Fruit fly (Drosophila melanogaster): ENCODE results near the gene CG8087.

The CG8087 gene

dm6 chr3R:14568501-14569137 lies 4.0 kb upstream of the CG8087 start, which contains the start of gene CG8066 (continued):
- peak; percentile 44 for TF ChIP-seq Fer1 (GFP tag; optimal IDR thresholded peaks at IDR 0.05)
- TF ChIP-seq CG7839 (tag; optimal IDR thresholded peaks at IDR 0.05) = peak; percentile 22
- peak; percentile 39 for TF ChIP-seq PHDP (tag; optimal IDR thresholded peaks at IDR 0.05)
- no peak for TF ChIP-seq Mrtf (GFP tag; IDR thresholded peaks at IDR 0.05)
- TF ChIP-seq slbo (GFP tag; IDR thresholded peaks at IDR 0.05) = peak; percentile 45; the same call in 1 of the 2 replicates
- no peak for TF ChIP-seq Xbp1 (GFP tag; optimal IDR thresholded peaks at IDR 0.05)
- no peak for TF ChIP-seq CG4854 (GFP tag; optimal IDR thresholded peaks at IDR 0.05)
- TF ChIP-seq kay (GFP tag; optimal IDR thresholded peaks at IDR 0.05) = peak; percentile 59
- no peak for TF ChIP-seq TFAM (GFP tag; optimal IDR thresholded peaks at IDR 0.05)
- no peak for TF ChIP-seq tll (GFP tag; optimal IDR thresholded peaks at IDR 0.05)
- TF ChIP-seq ken (GFP tag; IDR thresholded peaks at IDR 0.05) = 0 out of 3 replicates have a peak, but pooled peaks have one; percentile 23
- TF ChIP-seq CG3407 (GFP tag; optimal IDR thresholded peaks at IDR 0.05) = no peak
- TF ChIP-seq Side (GFP tag; optimal IDR thresholded peaks at IDR 0.05) = no peak
- peak; percentile 11 for TF ChIP-seq CoRest (tag; optimal IDR thresholded peaks at IDR 0.05)
- TF ChIP-seq gem (tag; optimal IDR thresholded peaks at IDR 0.05) = peak; percentile 49
- TF ChIP-seq fd102C (GFP tag; optimal IDR thresholded peaks at IDR 0.05) = no peak
- no peak for TF ChIP-seq CG3838 (GFP tag; optimal IDR thresholded peaks at IDR 0.05)
- no peak for TF ChIP-seq CG10654 (GFP tag; optimal IDR thresholded peaks at IDR 0.05)
- TF ChIP-seq CG8290 (GFP tag; optimal IDR thresholded peaks at IDR 0.05) = no peak
- peak in 1 of 2 experiments; percentile 0 for TF ChIP-seq CG8290 (tag; optimal IDR thresholded peaks at IDR 0.05)
- peak; percentile 7 for TF ChIP-seq grau (tag; optimal IDR thresholded peaks at IDR 0.05)
- TF ChIP-seq Jarid2 (GFP tag; optimal IDR thresholded peaks at IDR 0.05) = no peak
- no peak for TF ChIP-seq gsb (GFP tag; IDR thresholded peaks at IDR 0.05)
- TF ChIP-seq dan (GFP tag; IDR thresholded peaks at IDR 0.05) = no peak
- TF ChIP-seq CG17612 (GFP tag; IDR thresholded peaks at IDR 0.05) = no peak
- TF ChIP-seq CG15514 (GFP tag; optimal IDR thresholded peaks at IDR 0.05) = peak; percentile 51
- TF ChIP-seq Max (GFP tag; optimal IDR thresholded peaks at IDR 0.05) = no peak
- no peak for TF ChIP-seq CG32532 (GFP tag; IDR thresholded peaks at IDR 0.05)
- TF ChIP-seq CG7357 (GFP tag; IDR thresholded peaks at IDR 0.05) = no peak
- no peak for TF ChIP-seq CG32772 (GFP tag; IDR thresholded peaks at IDR 0.05)
- TF ChIP-seq Neu2 (GFP tag; optimal IDR thresholded peaks at IDR 0.05; ENCODE audit: borderline replicate concordance) = no peak
- TF ChIP-seq CG18619 (GFP tag; optimal IDR thresholded peaks at IDR 0.05) = no peak
- TF ChIP-seq CG1024 (GFP tag; IDR thresholded peaks at IDR 0.05) = no peak
- peak; percentile 81 for TF ChIP-seq sens (GFP tag)
- TF ChIP-seq CG2889 (GFP tag; IDR thresholded peaks at IDR 0.05) = no peak
- no peak for TF ChIP-seq trem (tag; optimal IDR thresholded peaks at IDR 0.05)
- no peak for TF ChIP-seq CG2116 (GFP tag; optimal IDR thresholded peaks at IDR 0.05)
- TF ChIP-seq CG9817 (tag; optimal IDR thresholded peaks at IDR 0.05) = peak; percentile 1
- no peak for TF ChIP-seq pho (GFP tag; optimal IDR thresholded peaks at IDR 0.05)
- no peak for TF ChIP-seq Adf1 (GFP tag; IDR thresholded peaks at IDR 0.05)
- no peak for TF ChIP-seq CG12071 (GFP tag; optimal IDR thresholded peaks at IDR 0.05)
- no peak for TF ChIP-seq grn (GFP tag; optimal IDR thresholded peaks at IDR 0.05)
- TF ChIP-seq CG4328 (GFP tag; optimal IDR thresholded peaks at IDR 0.05) = peak; percentile 30
- TF ChIP-seq CG6272 (GFP tag; IDR thresholded peaks at IDR 0.05) = no peak
- TF ChIP-seq gfzf (GFP tag; optimal IDR thresholded peaks at IDR 0.05) = no peak
- TF ChIP-seq B-H1 (GFP tag; IDR thresholded peaks at IDR 0.05) = no peak
- peak; percentile 64 for TF ChIP-seq CG13287 (GFP tag; IDR thresholded peaks at IDR 0.05; ENCODE audit: partially characterized antibody)
- TF ChIP-seq amos (GFP tag; IDR thresholded peaks at IDR 0.05; ENCODE audit: partially characterized antibody) = peak; percentile 53; the same call in 1 of the 2 replicates
- TF ChIP-seq Bteb2 (GFP tag; optimal IDR thresholded peaks at IDR 0.05) = no peak
- no peak for TF ChIP-seq p53 (GFP tag; optimal IDR thresholded peaks at IDR 0.05)
- TF ChIP-seq Blimp-1 (GFP tag; optimal IDR thresholded peaks at IDR 0.05) = peak; percentile 15

All from whole organism, embryonic.